Worm (Caenorhabditis elegans) whole organism, early embryonic: ENCODE data around the gene T05A7.1.

Source experiments
- hmg-4 ChIP-seq: fragments of 200-800 bp; sonication (Bioruptor generic); optimal IDR thresholded peaks from 2 replicates; lab custom pipeline; 2018; ENCODE audit warnings: mild to moderate bottlenecking, missing genetic modification characterization, missing compliant biosample characterization
- pes-1 ChIP-seq: fragments of 200-800 bp; sonication (Bioruptor generic); IDR thresholded peaks from 2 replicates; pipeline ENCODE4 v1.3.6; 2022; ENCODE audit warnings: missing genetic modification reagents, missing genetic modification characterization, missing compliant biosample characterization

ce11 chrII:4675481-4675880 is 2.5 kb upstream of the T05A7.1 start, which contains the start of gene T05A7.3:
- TF ChIP-seq hmg-4: no peak
- no peak for TF ChIP-seq pes-1
